Worm (Caenorhabditis elegans) whole organism, young adult: ENCODE results near the gene F29B9.5.

Experiments used
- C06A6.2 ChIP-seq: fragments of 200-800 bp; sonication (Bioruptor generic); conservative IDR thresholded peaks from 2 replicates; pipeline ENCODE4 v1.3.6; 2022; ENCODE audit warnings: missing genetic modification characterization, missing compliant biosample characterization
- snpc-1.3 ChIP-seq: sonication (generic microtip); optimal IDR thresholded peaks from 2 replicates; lab custom pipeline; 2017; ENCODE audit warnings: missing genetic modification characterization, mild to moderate bottlenecking, missing compliant biosample characterization, antibody characterized with exemption, moderate library complexity, missing genotype, missing genetic modification reagents; ENCODE audit not compliant: insufficient read depth
- unc-62 ChIP-seq: fragments of 150-350 bp; optimal IDR thresholded peaks from 2 replicates; lab custom pipeline; 2014; ENCODE audit warnings: missing biosample characterization, missing genetic modification reagents, missing genetic modification characterization
- zim-3 ChIP-seq: sonication (generic microtip); optimal IDR thresholded peaks from 2 replicates; lab custom pipeline; 2017; ENCODE audit warnings: mild to moderate bottlenecking, missing genetic modification characterization, moderate library complexity, missing compliant biosample characterization

- peak; percentile 54 for TF ChIP-seq zim-3 (tag; lab: Kevin White, UChicago)
- TF ChIP-seq snpc-1.3 (tag; lab: Kevin White, UChicago) = peak; percentile 50
- no peak for TF ChIP-seq unc-62 (GFP tag; lab: Kevin White, UChicago)
- peak; percentile 77 for TF ChIP-seq C06A6.2 (GFP tag; lab: Robert Waterston, UW)
Measured at ce11 chrIV:4660151-4661041, 8.2 kb downstream of the F29B9.5 start, which contains the start of the genes F29B9.11 and jmjd-1.2.
